Worm (Caenorhabditis elegans): ENCODE data around the gene C49A9.1.

DNA sequence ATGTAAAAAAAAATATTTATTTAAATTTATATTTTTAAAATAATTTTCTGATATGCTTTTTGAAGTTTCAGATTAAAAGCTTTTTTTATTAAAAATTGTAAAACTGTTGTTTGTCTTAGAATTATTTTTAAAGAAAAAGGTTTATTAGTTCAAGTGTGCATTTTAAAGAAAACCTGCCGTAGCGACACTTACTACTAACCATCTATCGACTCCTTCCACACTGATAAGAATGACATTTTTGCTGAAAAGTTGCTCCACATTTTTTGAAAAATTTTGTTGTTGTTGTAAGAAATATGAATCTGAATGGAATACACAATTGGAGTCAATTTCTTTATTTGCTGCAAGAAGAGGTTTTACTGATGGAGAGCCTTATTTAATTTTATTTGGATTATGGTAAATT, at the start of gene C49A9.1:
- TF ChIP-seq tbx-9 (tag; optimal IDR thresholded peaks at IDR 0.05; ENCODE audit: borderline replicate concordance) (no peak), attf-3 (GFP tag; conservative IDR thresholded peaks at IDR 0.05) (no peak), nhr-179 (tag; optimal IDR thresholded peaks at IDR 0.05) (no peak), ama-1 (optimal IDR thresholded peaks at IDR 0.05) (no peak), ama-1 (GFP tag; optimal IDR thresholded peaks at IDR 0.05) (no peak), lin-54 (GFP tag; optimal IDR thresholded peaks at IDR 0.05) (no peak), T07F8.4 (tag; optimal IDR thresholded peaks at IDR 0.05) (no peak)
